Fruit fly (Drosophila melanogaster): Measurements from ENCODE around the gene CG13039.

Gene CG13039

dm6 chr3L:16364182-16364581 lies 37.6 kb upstream of the CG13039 start (continued):
- TF ChIP-seq acj6 (GFP tag; optimal IDR thresholded peaks at IDR 0.05) (peak; percentile 88), lz (GFP tag; optimal IDR thresholded peaks at IDR 0.05) (peak; percentile 83), salr (GFP tag; optimal IDR thresholded peaks at IDR 0.05) (peak; percentile 75), CG10669 (GFP tag; optimal IDR thresholded peaks at IDR 0.05) (peak; percentile 85), dsx (GFP tag; optimal IDR thresholded peaks at IDR 0.05; ENCODE audit: poor library complexity, severe bottlenecking) (peak; percentile 90), CG6808 (GFP tag; optimal IDR thresholded peaks at IDR 0.05) (peak; percentile 92), vri (GFP tag; optimal IDR thresholded peaks at IDR 0.05) (peak; percentile 67)

- no peak for TF ChIP-seq Sox15 (GFP tag; optimal IDR thresholded peaks at IDR 0.05)
- no peak for TF ChIP-seq Hr4 (GFP tag; optimal IDR thresholded peaks at IDR 0.05)
- TF ChIP-seq topi (GFP tag; optimal IDR thresholded peaks at IDR 0.05), result no peak
- TF ChIP-seq salr (GFP tag; optimal IDR thresholded peaks at IDR 0.05), result no peak
- no peak for TF ChIP-seq svp (GFP tag)
- TF ChIP-seq CG8119 (GFP tag; IDR thresholded peaks at IDR 0.05), result no peak
- TF ChIP-seq CG10669 (GFP tag; optimal IDR thresholded peaks at IDR 0.05), result no peak
- no peak for TF ChIP-seq CG4318 (GFP tag; optimal IDR thresholded peaks at IDR 0.05)
- no peak for TF ChIP-seq CG6163 (GFP tag; IDR thresholded peaks at IDR 0.05)
- no peak for TF ChIP-seq Sox102F (GFP tag; optimal IDR thresholded peaks at IDR 0.05)
- TF ChIP-seq ss (GFP tag; optimal IDR thresholded peaks at IDR 0.05), result peak; percentile 4 to 36
- TF ChIP-seq Hr38 (GFP tag; optimal IDR thresholded peaks at IDR 0.05), result no peak
- TF ChIP-seq Lpt (GFP tag; optimal IDR thresholded peaks at IDR 0.05), result no peak
- TF ChIP-seq CG32006 (GFP tag; optimal IDR thresholded peaks at IDR 0.05), result no peak
- peak; percentile 31 for TF ChIP-seq Eip78C (GFP tag)
- TF ChIP-seq Eip75B (GFP tag; optimal IDR thresholded peaks at IDR 0.05), result no peak
- TF ChIP-seq Hr39 (GFP tag; optimal IDR thresholded peaks at IDR 0.05), result no peak
- TF ChIP-seq Blimp-1 (GFP tag; optimal IDR thresholded peaks at IDR 0.05), result no peak
- no peak for TF ChIP-seq CG6276 (GFP tag; optimal IDR thresholded peaks at IDR 0.05)
- no peak for TF ChIP-seq Sox14 (GFP tag; optimal IDR thresholded peaks at IDR 0.05)
- no peak for TF ChIP-seq fd85E (GFP tag; optimal IDR thresholded peaks at IDR 0.05)
- TF ChIP-seq Smox (GFP tag; optimal IDR thresholded peaks at IDR 0.05), result no peak
- no peak for TF ChIP-seq CG11294 (GFP tag; IDR thresholded peaks at IDR 0.05)
- TF ChIP-seq CG3919 (GFP tag; optimal IDR thresholded peaks at IDR 0.05), result no peak
- TF ChIP-seq fd59A (GFP tag; optimal IDR thresholded peaks at IDR 0.05), result peak; percentile 14
- TF ChIP-seq CG7368 (GFP tag; optimal IDR thresholded peaks at IDR 0.05), result no peak
- peak; percentile 66 for TF ChIP-seq CG3032 (tag; optimal IDR thresholded peaks at IDR 0.05)
- TF ChIP-seq CG6792 (GFP tag; optimal IDR thresholded peaks at IDR 0.05), result no peak
- no peak for TF ChIP-seq eg (GFP tag; IDR thresholded peaks at IDR 0.05)
- no peak for TF ChIP-seq CG34406 (GFP tag; optimal IDR thresholded peaks at IDR 0.05)
- no peak for TF ChIP-seq CG15336 (GFP tag; IDR thresholded peaks at IDR 0.05)
- TF ChIP-seq CG31627 (GFP tag; optimal IDR thresholded peaks at IDR 0.05), result no peak
- TF ChIP-seq lz (GFP tag; optimal IDR thresholded peaks at IDR 0.05), result no peak
- TF ChIP-seq CG16779 (tag; optimal IDR thresholded peaks at IDR 0.05), result no peak
- TF ChIP-seq pdm3 (GFP tag; optimal IDR thresholded peaks at IDR 0.05), result no peak
- TF ChIP-seq CG9139 (GFP tag; optimal IDR thresholded peaks at IDR 0.05), result no peak
- peak; percentile 27 for TF ChIP-seq spab (GFP tag; optimal IDR thresholded peaks at IDR 0.05)
- peak; percentile 6 for TF ChIP-seq CG10631 (GFP tag; optimal IDR thresholded peaks at IDR 0.05)
- no peak for TF ChIP-seq CG1621 (tag; optimal IDR thresholded peaks at IDR 0.05)
- TF ChIP-seq CG6808 (GFP tag; optimal IDR thresholded peaks at IDR 0.05), result peak; percentile 52
- no peak for TF ChIP-seq acj6 (GFP tag; optimal IDR thresholded peaks at IDR 0.05)
- no peak for TF ChIP-seq dac (GFP tag; optimal IDR thresholded peaks at IDR 0.05)
- no peak for TF ChIP-seq Ets21C (GFP tag; optimal IDR thresholded peaks at IDR 0.05)
- TF ChIP-seq CG8632 (GFP tag; optimal IDR thresholded peaks at IDR 0.05), result no peak
- TF ChIP-seq dsx (GFP tag; optimal IDR thresholded peaks at IDR 0.05; ENCODE audit: poor library complexity, severe bottlenecking), result peak; percentile 46
- TF ChIP-seq Ets96B (tag; optimal IDR thresholded peaks at IDR 0.05), result peak; percentile 37
Observed at dm6 chr3L:16362119-16362653, 35.6 kb upstream of the CG13039 start, which contains the start of gene Cpr72Ea. TSS of gene Cpr72Ea (plus strand) at chr3L:16362603.

All from whole organism, prepupa.